Worm (Caenorhabditis elegans): ENCODE measurements around the gene C25A11.2.

Gene C25A11.2

DNA sequence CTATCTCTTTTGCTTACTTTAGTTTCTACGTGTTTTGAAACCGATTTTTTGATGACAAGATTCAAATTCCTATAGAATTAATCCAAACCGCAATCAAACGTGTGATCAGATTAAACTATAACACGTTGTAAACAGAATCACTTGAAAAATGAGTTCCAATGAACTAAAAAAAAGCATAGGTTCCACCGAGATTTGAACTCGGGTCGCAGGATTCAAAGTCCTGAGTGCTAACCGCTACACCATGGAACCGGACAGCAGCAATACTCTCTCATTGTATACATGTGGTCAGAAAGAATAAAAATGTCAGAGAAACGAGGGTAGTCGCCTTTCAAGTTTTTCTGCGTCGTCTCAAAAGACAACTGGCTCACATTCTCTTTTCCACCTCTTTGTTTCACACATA, 22.5 kb upstream of the C25A11.2 start (continued):
- TF ChIP-seq ceh-88 (GFP tag; IDR thresholded peaks at IDR 0.05) = no peak
- TF ChIP-seq mab-9 (GFP tag; IDR thresholded peaks at IDR 0.05) = no peak
- TF ChIP-seq nhr-20 (tag; optimal IDR thresholded peaks at IDR 0.05) = peak; percentile 53
- no peak for TF ChIP-seq ceh-63 (GFP tag; optimal IDR thresholded peaks at IDR 0.05)
- TF ChIP-seq Y116A8C.19 (tag; optimal IDR thresholded peaks at IDR 0.05; ENCODE audit: borderline replicate concordance) = no peak
- TF ChIP-seq mef-2 (tag; optimal IDR thresholded peaks at IDR 0.05) = no peak
- TF ChIP-seq nhr-11 (tag; optimal IDR thresholded peaks at IDR 0.05) = no peak
- TF ChIP-seq unc-62 (GFP tag; optimal IDR thresholded peaks at IDR 0.05) = no peak
- no peak for TF ChIP-seq nhr-84 (tag; optimal IDR thresholded peaks at IDR 0.05)
- no peak for TF ChIP-seq nhr-237 (tag; optimal IDR thresholded peaks at IDR 0.05)
- peak; percentile 57 for TF ChIP-seq swsn-7 (tag; optimal IDR thresholded peaks at IDR 0.05)
- no peak for TF ChIP-seq unc-86 (tag; optimal IDR thresholded peaks at IDR 0.05)
- TF ChIP-seq fkh-8 (tag; optimal IDR thresholded peaks at IDR 0.05) = peak; percentile 49
- TF ChIP-seq lin-15B (tag; optimal IDR thresholded peaks at IDR 0.05) = no peak
- peak; percentile 77 for TF ChIP-seq rnt-1 (tag; optimal IDR thresholded peaks at IDR 0.05)
- TF ChIP-seq aly-2 (tag; optimal IDR thresholded peaks at IDR 0.05) = no peak
- no peak for TF ChIP-seq tlp-1 (tag; optimal IDR thresholded peaks at IDR 0.05)
- peak; percentile 39 for TF ChIP-seq nhr-85 (tag)
- no peak for TF ChIP-seq egl-13 (tag; optimal IDR thresholded peaks at IDR 0.05)
- TF ChIP-seq C34B4.2 (tag; optimal IDR thresholded peaks at IDR 0.05) = no peak
- peak; percentile 53 for TF ChIP-seq C16A3.4 (tag; optimal IDR thresholded peaks at IDR 0.05)
- no peak for TF ChIP-seq nhr-12 (tag; optimal IDR thresholded peaks at IDR 0.05)
- TF ChIP-seq grh-1 (GFP tag; IDR thresholded peaks at IDR 0.05) = no peak
- TF ChIP-seq lir-3 (tag; optimal IDR thresholded peaks at IDR 0.05; ENCODE audit: poor library complexity) = peak; percentile 70
- TF ChIP-seq unc-30 (tag; optimal IDR thresholded peaks at IDR 0.05) = no peak
- peak; percentile 59 for TF ChIP-seq fos-1 (tag; optimal IDR thresholded peaks at IDR 0.05)
- TF ChIP-seq xbp-1 (tag; optimal IDR thresholded peaks at IDR 0.05) = peak; percentile 51
- peak; percentile 29 to 60 for TF ChIP-seq lsy-2 (tag; optimal IDR thresholded peaks at IDR 0.05)
- TF ChIP-seq lin-14 (GFP tag; optimal IDR thresholded peaks at IDR 0.05) = peak; percentile 63
- peak; percentile 23 for TF ChIP-seq lin-13 (GFP tag; optimal IDR thresholded peaks at IDR 0.05)
- TF ChIP-seq pqm-1 (tag; optimal IDR thresholded peaks at IDR 0.05) = no peak
- TF ChIP-seq irx-1 (tag; optimal IDR thresholded peaks at IDR 0.05) = peak; percentile 62
- no peak for TF ChIP-seq egl-27 (tag; optimal IDR thresholded peaks at IDR 0.05)
- TF ChIP-seq nhr-19 (GFP tag; conservative IDR thresholded peaks at IDR 0.05) = peak; percentile 73
- TF ChIP-seq sox-4 (tag; optimal IDR thresholded peaks at IDR 0.05) = no peak
- no peak for TF ChIP-seq ztf-11 (tag; optimal IDR thresholded peaks at IDR 0.05)
- no peak for TF ChIP-seq hlh-4 (tag; optimal IDR thresholded peaks at IDR 0.05)
- TF ChIP-seq ceh-82 (tag; optimal IDR thresholded peaks at IDR 0.05) = peak; percentile 14 to 66 (median 31)
- peak; percentile 60 for TF ChIP-seq dsc-1 (tag; optimal IDR thresholded peaks at IDR 0.05)
- TF ChIP-seq ceh-90 (tag; optimal IDR thresholded peaks at IDR 0.05) = no peak
- TF ChIP-seq alr-1 (tag; optimal IDR thresholded peaks at IDR 0.05; ENCODE audit: borderline replicate concordance) = no peak
- no peak for TF ChIP-seq nhr-28 (tag; optimal IDR thresholded peaks at IDR 0.05)
- peak; percentile 78 for TF ChIP-seq snu-23 (GFP tag; optimal IDR thresholded peaks at IDR 0.05)
- TF ChIP-seq nhr-90 (tag; optimal IDR thresholded peaks at IDR 0.05; ENCODE audit: poor library complexity) = peak; percentile 7
- no peak for TF ChIP-seq snpc-4 (tag; optimal IDR thresholded peaks at IDR 0.05)
- no peak for TF ChIP-seq vab-15 (tag; optimal IDR thresholded peaks at IDR 0.05)
- peak; percentile 15 for TF ChIP-seq elt-2 (tag; optimal IDR thresholded peaks at IDR 0.05)
- TF ChIP-seq hpl-2 (GFP tag; optimal IDR thresholded peaks at IDR 0.05) = no peak
- TF ChIP-seq blmp-1 (tag; optimal IDR thresholded peaks at IDR 0.05) = no peak
- TF ChIP-seq sptf-1 (tag; optimal IDR thresholded peaks at IDR 0.05) = no peak
- no peak for TF ChIP-seq efl-3 (GFP tag; optimal IDR thresholded peaks at IDR 0.05)
- no peak for TF ChIP-seq ets-5 (GFP tag; IDR thresholded peaks at IDR 0.05)
- TF ChIP-seq mep-1 (tag; optimal IDR thresholded peaks at IDR 0.05) = peak; percentile 63
- peak; percentile 64 for TF ChIP-seq unc-130 (tag; optimal IDR thresholded peaks at IDR 0.05)
- TF ChIP-seq tbx-2 (tag; optimal IDR thresholded peaks at IDR 0.05) = peak; percentile 6
